Fruit fly (Drosophila melanogaster) Kc167 (cell line): Measurements from ENCODE around the gene CG5160.

Experiments used
- Sin3A ChIP-seq: fragments of >200 bp; optimal IDR thresholded peaks from 2 replicates; lab custom pipeline; 2018; ENCODE audit warnings: missing external identifiers
- h ChIP-seq: fragments of >200 bp; optimal IDR thresholded peaks from 3 replicates; lab custom pipeline; 2018; ENCODE audit warnings: missing external identifiers
- insv ChIP-seq: fragments of >200 bp; optimal IDR thresholded peaks from 3 replicates; lab custom pipeline; 2018; ENCODE audit warnings: missing external identifiers
- psq ChIP-seq: fragments of >200 bp; optimal IDR thresholded peaks from 2 replicates; lab custom pipeline; 2017; ENCODE audit warnings: missing external identifiers

DNA sequence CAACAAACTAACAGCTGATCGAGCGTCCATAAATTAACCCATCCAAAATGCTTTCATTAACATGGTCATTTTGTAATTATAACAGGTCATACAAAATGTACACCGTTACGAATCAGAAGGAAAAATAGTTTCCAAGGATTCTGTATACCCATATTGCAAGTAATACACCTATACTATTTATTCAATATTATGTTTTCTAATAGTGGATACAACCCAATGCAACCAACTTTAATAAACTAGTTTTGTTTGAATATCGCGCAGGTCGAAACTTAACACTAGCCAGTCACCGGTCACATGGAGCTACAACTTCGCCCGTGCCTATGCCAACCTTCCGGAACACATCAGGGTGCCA, 29.2 kb upstream of the CG5160 start:
- TF ChIP-seq psq (lab: Kevin White, UChicago) (no peak), h (no peak), Sin3A (lab: Kevin White, UChicago) (no peak), insv (lab: Kevin White, UChicago) (no peak)
